Worm (Caenorhabditis elegans) whole organism, L4 larva: Measurements from ENCODE around the gene F23D12.11.

Experiments
- ZK337.2 ChIP-seq: fragments of 200-800 bp; sonication (Bioruptor generic); IDR thresholded peaks from 2 replicates; pipeline ENCODE4 v1.3.6; 2022; ENCODE audit warnings: missing genetic modification reagents, missing genetic modification characterization, missing compliant biosample characterization
- ama-1 ChIP-seq: fragments of 150-350 bp; optimal IDR thresholded peaks from 2 replicates; lab custom pipeline; 2014; ENCODE audit warnings: inconsistent platforms, mixed read lengths
- arid-1 ChIP-seq: fragments of 200-800 bp; sonication (Bioruptor generic); conservative IDR thresholded peaks from 2 replicates; pipeline ENCODE4 v1.3.6; 2022; ENCODE audit warnings: missing genetic modification reagents, missing genetic modification characterization, missing compliant biosample characterization
- ceh-28 ChIP-seq: fragments of 150-350 bp; optimal IDR thresholded peaks from 2 replicates; lab custom pipeline; 2014; ENCODE audit warnings: missing biosample characterization, missing genetic modification reagents, missing genetic modification characterization
- fos-1 ChIP-seq: fragments of 150-350 bp; optimal IDR thresholded peaks from 2 replicates; lab custom pipeline; 2014; ENCODE audit warnings: missing biosample characterization, missing genetic modification characterization
- hlh-30 ChIP-seq: sonication (generic microtip); optimal IDR thresholded peaks from 2 replicates; lab custom pipeline; 2017; ENCODE audit warnings: antibody characterized with exemption, mild to moderate bottlenecking, missing genetic modification characterization, missing compliant biosample characterization; ENCODE audit not compliant: insufficient read depth
- lin-15B ChIP-seq: fragments of 150-350 bp; sonication (generic microtip); optimal IDR thresholded peaks from 3 replicates; lab custom pipeline; 2014; ENCODE audit warnings: missing biosample characterization, missing genetic modification characterization
- mdl-1 ChIP-seq, 2 experiments: fragments of 150-350 bp in 1 of 2; sonication (generic microtip) in 1 of 2; optimal IDR thresholded peaks; 2 replicates each; lab custom pipeline; 2014 to 2017; ENCODE audit warnings: missing biosample characterization in 2 of 2, missing genetic modification characterization in 2 of 2
- mep-1 ChIP-seq: fragments of 150-350 bp; sonication (generic microtip); optimal IDR thresholded peaks from 3 replicates; lab custom pipeline; 2014; ENCODE audit warnings: missing biosample characterization, missing genetic modification characterization
- mes-2 ChIP-seq: sonication (generic microtip); optimal IDR thresholded peaks from 2 replicates; lab custom pipeline; 2016; ENCODE audit warnings: missing genotype, mild to moderate bottlenecking, missing genetic modification characterization, missing compliant biosample characterization; ENCODE audit not compliant: poor library complexity, severe bottlenecking
- nhr-237 ChIP-seq: sonication (generic microtip); optimal IDR thresholded peaks from 2 replicates; lab custom pipeline; 2017; ENCODE audit warnings: missing biosample characterization, missing genetic modification characterization
- pha-4 ChIP-seq, 2 experiments: fragments of 150-350 bp in 1 of 2; fragments of 200-800 bp in 1 of 2; sonication (Bioruptor generic) in 1 of 2; IDR thresholded peaks in 1 of 2; optimal IDR thresholded peaks in 1 of 2; 2 replicates each; pipeline versions ENCODE4 v1.3.6 to Lab custom; 2014 to 2022; ENCODE audit warnings: missing genetic modification characterization in 2 of 2, missing genetic modification reagents in 2 of 2, missing biosample characterization in 1 of 2, missing compliant biosample characterization in 1 of 2
- snpc-4 ChIP-seq: fragments of 150-350 bp; optimal IDR thresholded peaks from 2 replicates; lab custom pipeline; 2014; ENCODE audit warnings: missing biosample characterization, missing genetic modification characterization
- spr-1 ChIP-seq: sonication (generic microtip); optimal IDR thresholded peaks from 2 replicates; lab custom pipeline; 2016; ENCODE audit warnings: mild to moderate bottlenecking, missing genetic modification characterization, missing compliant biosample characterization

DNA sequence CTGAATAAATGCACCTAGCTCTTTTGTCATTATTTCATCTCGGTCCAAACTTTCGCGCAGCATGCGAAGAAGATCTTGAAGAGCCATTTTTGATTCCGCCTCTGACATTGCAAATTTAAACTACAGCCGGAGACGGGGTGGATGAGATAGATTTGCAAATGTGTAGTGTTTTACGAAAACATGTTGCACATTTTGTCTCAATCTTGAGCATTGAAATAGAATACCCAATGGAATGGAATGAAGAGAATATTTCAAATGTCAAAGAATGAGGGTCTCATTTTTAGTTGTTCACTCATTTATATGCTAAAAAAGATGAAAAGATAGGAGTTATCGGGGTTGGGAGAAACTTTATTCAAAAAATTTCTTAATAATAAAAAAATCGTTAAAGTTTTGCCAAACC, 30.9 kb upstream of the F23D12.11 start, which contains the start of gene Y66C5A.1:
- TF ChIP-seq hlh-30 = no peak
- no peak for TF ChIP-seq ama-1 (lab: Kevin White, UChicago)
- TF ChIP-seq snpc-4 = no peak
- TF ChIP-seq mes-2 (tag; lab: Kevin White, UChicago) = no peak
- TF ChIP-seq mdl-1 (tag; optimal IDR thresholded peaks at IDR 0.05; lab: Kevin White, UChicago) = no peak
- TF ChIP-seq lin-15B (tag; lab: Kevin White, UChicago) = no peak
- no peak for TF ChIP-seq spr-1
- TF ChIP-seq fos-1 = no peak
- TF ChIP-seq ceh-28 (tag; lab: Kevin White, UChicago) = no peak
- TF ChIP-seq nhr-237 = no peak
- no peak for TF ChIP-seq mep-1 (tag; lab: Kevin White, UChicago)
- no peak for TF ChIP-seq pha-4 (GFP tag; IDR thresholded peaks at IDR 0.05; lab: Robert Waterston, UW)
- TF ChIP-seq pha-4 (tag; optimal IDR thresholded peaks at IDR 0.05; lab: Kevin White, UChicago) = no peak
- TF ChIP-seq ZK337.2 (GFP tag; lab: Robert Waterston, UW) = no peak
- TF ChIP-seq arid-1 (GFP tag; lab: Robert Waterston, UW) = no peak
